Fruit fly (Drosophila melanogaster): Measurements from ENCODE around the gene CG43115.
A peak's percentile ranks its signal among the peaks of the same experiment; 100 is the strongest.

The CG43115 gene

DNA sequence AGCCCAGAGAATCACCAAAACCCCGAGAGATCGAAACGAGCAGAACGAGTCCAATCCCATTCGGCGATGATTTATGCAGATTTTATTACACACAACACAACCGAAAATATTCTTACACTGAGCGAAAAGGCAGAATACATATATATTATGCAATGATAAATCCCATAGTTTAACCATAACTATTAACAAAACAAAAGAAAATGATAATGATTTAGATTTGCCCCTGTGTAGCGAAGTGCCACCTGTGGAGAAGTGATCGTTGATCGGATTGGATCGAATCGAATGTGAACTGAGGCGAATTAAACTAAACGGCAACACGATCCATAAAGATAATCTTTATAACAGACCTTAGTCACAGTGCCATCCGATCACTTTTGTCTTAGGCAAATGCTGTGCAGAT, 37.2 kb downstream of the CG43115 start (continued):
- TF ChIP-seq grn (GFP tag; optimal IDR thresholded peaks at IDR 0.05) (peak; percentile 24), CG13287 (GFP tag; IDR thresholded peaks at IDR 0.05; ENCODE audit: partially characterized antibody) (no peak), CG4424 (GFP tag; optimal IDR thresholded peaks at IDR 0.05) (no peak), Rfx (GFP tag; IDR thresholded peaks at IDR 0.05) (peak; percentile 24; the same call in 1 of the 2 replicates), CG14860 (GFP tag; IDR thresholded peaks at IDR 0.05; ENCODE audit: partially characterized antibody) (no peak), ranshi (GFP tag; IDR thresholded peaks at IDR 0.05) (no peak), CG4730 (GFP tag; IDR thresholded peaks at IDR 0.05) (no peak), CG6765 (GFP tag; optimal IDR thresholded peaks at IDR 0.05) (no peak), CG2199 (GFP tag; IDR thresholded peaks at IDR 0.05) (no peak), CG15269 (tag; optimal IDR thresholded peaks at IDR 0.05) (peak; percentile 63), CG17912 (GFP tag; optimal IDR thresholded peaks at IDR 0.05) (no peak), sens (GFP tag) (peak; percentile 56), scrt (GFP tag; optimal IDR thresholded peaks at IDR 0.05) (no peak), fd3F (GFP tag; optimal IDR thresholded peaks at IDR 0.05) (no peak), Max (GFP tag; optimal IDR thresholded peaks at IDR 0.05) (no peak), crc (GFP tag; optimal IDR thresholded peaks at IDR 0.05) (no peak), z (GFP tag; IDR thresholded peaks at IDR 0.05) (no peak), NK7.1 (GFP tag; optimal IDR thresholded peaks at IDR 0.05) (no peak), phol (tag; optimal IDR thresholded peaks at IDR 0.05) (no peak), gsb-n (tag; optimal IDR thresholded peaks at IDR 0.05) (peak; percentile 47), shn (GFP tag; optimal IDR thresholded peaks at IDR 0.05) (no peak), ham (GFP tag; IDR thresholded peaks at IDR 0.05) (no peak), Nf-YB (GFP tag; optimal IDR thresholded peaks at IDR 0.05) (peak; percentile 10), tio (GFP tag; optimal IDR thresholded peaks at IDR 0.05) (no peak), lab (GFP tag; optimal IDR thresholded peaks at IDR 0.05) (no peak), run (tag; optimal IDR thresholded peaks at IDR 0.05) (no peak), inv (GFP tag; IDR thresholded peaks at IDR 0.05; ENCODE audit: partially characterized antibody) (no peak), ken (GFP tag; IDR thresholded peaks at IDR 0.05) (no peak), CG7556 (GFP tag; optimal IDR thresholded peaks at IDR 0.05) (no peak), tup (GFP tag; optimal IDR thresholded peaks at IDR 0.05) (no peak), CG2120 (GFP tag; optimal IDR thresholded peaks at IDR 0.05) (no peak), HLH3B (GFP tag; IDR thresholded peaks at IDR 0.05) (no peak), br (optimal IDR thresholded peaks at IDR 0.05) (no peak), luna (GFP tag; optimal IDR thresholded peaks at IDR 0.05) (no peak), CG4328 (GFP tag; optimal IDR thresholded peaks at IDR 0.05) (no peak), CkIIα-i1 (GFP tag; IDR thresholded peaks at IDR 0.05) (no peak), wor (GFP tag; IDR thresholded peaks at IDR 0.05) (no peak)

DNA sequence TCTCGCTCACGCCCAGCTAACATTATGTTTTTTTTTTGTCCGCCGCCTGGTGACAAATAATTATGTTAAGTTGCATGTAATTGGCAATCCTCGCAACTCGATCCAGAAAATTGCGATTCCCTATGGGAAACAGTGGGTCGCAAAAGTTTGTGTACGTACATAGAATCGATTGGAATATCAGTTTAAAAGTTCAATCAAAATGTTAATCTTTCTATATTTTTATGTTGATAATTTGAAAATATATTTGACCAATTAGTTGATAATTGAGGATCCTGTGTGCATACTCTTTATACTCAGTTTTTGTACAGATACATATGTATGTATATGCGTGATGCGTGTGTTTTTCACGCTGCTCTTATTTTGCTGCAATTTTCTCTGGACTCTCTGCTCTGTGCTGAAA, 38.4 kb downstream of the CG43115 start:
- TF ChIP-seq D19A (tag; optimal IDR thresholded peaks at IDR 0.05), result no peak
- TF ChIP-seq run (tag; optimal IDR thresholded peaks at IDR 0.05), result no peak
- TF ChIP-seq lilli (GFP tag; optimal IDR thresholded peaks at IDR 0.05), result no peak
- no peak for TF ChIP-seq insv (GFP tag; optimal IDR thresholded peaks at IDR 0.05)
- TF ChIP-seq gem (tag; optimal IDR thresholded peaks at IDR 0.05), result peak; percentile 10
- peak; percentile 0 for TF ChIP-seq Sox102F (GFP tag; optimal IDR thresholded peaks at IDR 0.05)
- TF ChIP-seq eve (GFP tag; optimal IDR thresholded peaks at IDR 0.05), result no peak
- TF ChIP-seq ara (GFP tag; IDR thresholded peaks at IDR 0.05), result no peak
- TF ChIP-seq nom (GFP tag; optimal IDR thresholded peaks at IDR 0.05), result peak; percentile 38
- no peak for TF ChIP-seq twi (tag; optimal IDR thresholded peaks at IDR 0.05)
- no peak for TF ChIP-seq Dfd (GFP tag; optimal IDR thresholded peaks at IDR 0.05)
- TF ChIP-seq CG11093 (GFP tag; IDR thresholded peaks at IDR 0.05), result peak; percentile 11; the same call in 1 of the 3 replicates
- no peak for TF ChIP-seq CG17829 (tag; optimal IDR thresholded peaks at IDR 0.05)
- TF ChIP-seq pita (GFP tag; optimal IDR thresholded peaks at IDR 0.05), result no peak
- TF ChIP-seq en (GFP tag; optimal IDR thresholded peaks at IDR 0.05), result no peak
- TF ChIP-seq CG6654 (GFP tag; optimal IDR thresholded peaks at IDR 0.05), result no peak
- no peak for TF ChIP-seq odd (GFP tag; optimal IDR thresholded peaks at IDR 0.05)
- no peak for TF ChIP-seq Taf1 (GFP tag; IDR thresholded peaks at IDR 0.05)
- no peak for TF ChIP-seq CG10462 (GFP tag; optimal IDR thresholded peaks at IDR 0.05)

Data from whole organism, embryonic.